Worm (Caenorhabditis elegans): ENCODE data around the gene C49F5.6.

The C49F5.6 gene

DNA sequence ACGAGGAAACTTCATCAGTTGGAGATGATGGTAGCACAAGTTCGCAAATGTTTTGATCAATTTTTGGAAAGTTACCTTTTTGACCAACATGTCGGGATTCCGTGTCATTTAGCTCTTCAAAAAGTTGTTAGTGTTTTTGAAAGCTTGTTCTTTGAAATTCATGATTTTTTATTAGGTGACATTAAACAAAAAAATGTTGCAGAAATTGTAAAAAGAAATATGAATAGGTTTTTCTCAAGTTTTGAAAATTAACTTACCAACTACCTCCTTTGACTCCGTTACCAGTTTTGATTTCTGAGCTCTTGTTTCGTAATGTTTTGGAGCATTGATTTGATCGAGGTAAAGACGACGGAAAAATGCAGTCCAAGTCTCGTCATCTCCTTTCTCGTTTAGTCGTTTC lies 36.0 kb upstream of the C49F5.6 start:
- TF ChIP-seq ama-1 (optimal IDR thresholded peaks at IDR 0.05) (no peak), ceh-14 (tag; optimal IDR thresholded peaks at IDR 0.05) (no peak)

DNA sequence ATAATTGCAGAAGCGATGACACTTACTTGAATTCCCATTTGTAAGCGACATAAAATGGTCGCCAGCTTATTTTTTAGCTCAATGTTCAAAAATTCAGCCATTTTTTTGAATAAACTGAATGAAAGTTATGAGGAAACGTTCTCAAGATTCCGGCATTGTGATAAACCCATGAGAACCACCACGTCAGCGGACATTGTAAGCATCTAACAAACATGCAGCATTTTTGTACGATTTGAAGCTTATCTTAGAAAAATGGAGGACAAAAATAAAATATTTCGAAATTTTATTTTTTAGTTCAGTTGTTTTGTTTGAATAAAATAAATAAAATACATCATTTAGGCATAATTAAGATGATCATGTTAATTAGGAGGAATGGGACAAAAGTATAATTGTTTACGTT lies 34.9 kb upstream of the C49F5.6 start, which contains the start of gene T08D10.4:
TSS of gene T08D10.4 (minus strand) at position 101 of the 400 bp plus-strand sequence.
- TF ChIP-seq hlh-30 (tag; optimal IDR thresholded peaks at IDR 0.05; ENCODE audit: insufficient read depth), result no peak
- no peak for TF ChIP-seq unc-42 (tag; optimal IDR thresholded peaks at IDR 0.05)
- TF ChIP-seq unc-3 (GFP tag; conservative IDR thresholded peaks at IDR 0.05), result no peak
- no peak for TF ChIP-seq unc-3 (tag; optimal IDR thresholded peaks at IDR 0.05)
- no peak for TF ChIP-seq C08G9.2 (tag; optimal IDR thresholded peaks at IDR 0.05)
- no peak for TF ChIP-seq lim-6 (tag; optimal IDR thresholded peaks at IDR 0.05)
- TF ChIP-seq ceh-14 (tag; optimal IDR thresholded peaks at IDR 0.05), result no peak
- TF ChIP-seq npax-4 (tag; optimal IDR thresholded peaks at IDR 0.05), result no peak
- TF ChIP-seq fax-1 (tag; optimal IDR thresholded peaks at IDR 0.05), result no peak
- no peak for TF ChIP-seq ceh-34 (tag; optimal IDR thresholded peaks at IDR 0.05)
- no peak for TF ChIP-seq nhr-232 (tag; optimal IDR thresholded peaks at IDR 0.05)
- no peak for TF ChIP-seq madf-2 (tag; optimal IDR thresholded peaks at IDR 0.05)
- TF ChIP-seq ceh-19 (GFP tag; optimal IDR thresholded peaks at IDR 0.05), result no peak
- no peak for TF ChIP-seq eyg-1 (tag; optimal IDR thresholded peaks at IDR 0.05)
- TF ChIP-seq T23F11.4 (GFP tag; optimal IDR thresholded peaks at IDR 0.05), result no peak
- no peak for TF ChIP-seq sox-4 (tag; optimal IDR thresholded peaks at IDR 0.05)
- TF ChIP-seq fkh-6 (tag; optimal IDR thresholded peaks at IDR 0.05), result no peak

DNA sequence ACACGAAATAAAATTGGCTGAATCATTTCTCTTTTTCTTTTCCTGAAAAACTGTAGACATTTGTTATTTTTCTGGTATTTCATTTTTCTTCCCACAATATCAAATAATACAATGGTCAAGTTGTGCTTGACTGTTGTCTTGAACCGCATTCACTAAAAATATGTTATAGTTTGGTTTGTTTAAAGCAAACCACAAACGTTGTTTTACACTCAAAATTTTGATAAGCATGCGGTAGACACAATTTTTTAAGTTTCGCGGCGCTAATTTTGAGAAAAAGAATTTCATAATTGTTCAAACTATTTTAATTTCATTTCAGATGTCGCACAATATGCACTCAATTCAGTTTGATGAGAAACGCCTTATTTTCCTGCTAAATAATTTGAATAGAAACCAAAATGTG lies 33.0 kb upstream of the C49F5.6 start, which contains the start of gene T08D10.3:
TSS of gene T08D10.3 (plus strand) at position 301 of the 400 bp plus-strand sequence.
- TF ChIP-seq unc-86 (tag; optimal IDR thresholded peaks at IDR 0.05), result no peak
- no peak for TF ChIP-seq mec-3 (tag; optimal IDR thresholded peaks at IDR 0.05; ENCODE audit: borderline replicate concordance)
- TF ChIP-seq ceh-22 (tag; optimal IDR thresholded peaks at IDR 0.05), result no peak
- TF ChIP-seq ceh-24 (tag; optimal IDR thresholded peaks at IDR 0.05), result no peak
- no peak for TF ChIP-seq ref-2 (tag; optimal IDR thresholded peaks at IDR 0.05)
- no peak for TF ChIP-seq pat-9 (tag; optimal IDR thresholded peaks at IDR 0.05)
- no peak for TF ChIP-seq fax-1 (tag; optimal IDR thresholded peaks at IDR 0.05)
- no peak for TF ChIP-seq zip-5 (tag; optimal IDR thresholded peaks at IDR 0.05)
- TF ChIP-seq sox-4 (tag; optimal IDR thresholded peaks at IDR 0.05), result no peak
- no peak for TF ChIP-seq ceh-31 (tag; optimal IDR thresholded peaks at IDR 0.05)
- TF ChIP-seq ceh-45 (GFP tag; IDR thresholded peaks at IDR 0.05), result no peak
- TF ChIP-seq K02D7.2 (tag; optimal IDR thresholded peaks at IDR 0.05), result no peak
- no peak for TF ChIP-seq ahr-1 (tag; optimal IDR thresholded peaks at IDR 0.05)
- no peak for TF ChIP-seq C38D4.7 (GFP tag; optimal IDR thresholded peaks at IDR 0.05)
- TF ChIP-seq fkh-6 (tag; optimal IDR thresholded peaks at IDR 0.05), result no peak
- no peak for TF ChIP-seq sox-2 (GFP tag; IDR thresholded peaks at IDR 0.05)
- no peak for TF ChIP-seq odd-2 (tag; optimal IDR thresholded peaks at IDR 0.05)
- TF ChIP-seq elt-4 (tag; optimal IDR thresholded peaks at IDR 0.05), result no peak

DNA sequence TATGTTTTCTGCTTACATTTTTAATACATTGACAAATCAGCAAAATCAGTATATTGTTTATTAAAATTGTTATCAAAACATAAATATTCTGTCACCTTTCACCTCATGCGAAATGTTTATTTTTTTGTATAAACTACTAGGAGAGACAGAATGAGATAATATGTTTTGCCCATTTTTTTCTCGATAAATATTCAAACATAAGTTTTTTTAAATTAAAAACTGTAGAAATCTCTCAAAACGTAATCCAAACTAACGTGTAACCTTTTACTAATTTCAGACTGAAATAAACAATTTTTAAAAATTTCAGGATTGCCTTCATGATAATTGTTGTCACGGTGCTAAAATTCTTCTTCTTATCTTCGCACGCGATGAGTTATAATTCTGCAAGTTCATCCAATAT lies 30.9 kb upstream of the C49F5.6 start, which contains the start of gene T08D10.5:
TSS of gene T08D10.5 (plus strand) at position 301 of the 400 bp plus-strand sequence.
- TF ChIP-seq pqm-1 (tag; optimal IDR thresholded peaks at IDR 0.05) (no peak), ceh-18 (tag; optimal IDR thresholded peaks at IDR 0.05) (no peak), K02D7.2 (tag; optimal IDR thresholded peaks at IDR 0.05) (no peak), pha-2 (tag; optimal IDR thresholded peaks at IDR 0.05) (no peak), ceh-30 (tag; optimal IDR thresholded peaks at IDR 0.05) (no peak), ref-2 (tag; optimal IDR thresholded peaks at IDR 0.05) (no peak), sox-4 (tag; optimal IDR thresholded peaks at IDR 0.05) (no peak), ceh-22 (tag; optimal IDR thresholded peaks at IDR 0.05) (no peak), Y22D7AL.16 (tag; optimal IDR thresholded peaks at IDR 0.05) (no peak), C08G9.2 (tag; optimal IDR thresholded peaks at IDR 0.05) (no peak), rnt-1 (tag; optimal IDR thresholded peaks at IDR 0.05) (no peak), ceh-14 (tag; optimal IDR thresholded peaks at IDR 0.05) (no peak), hlh-13 (GFP tag; optimal IDR thresholded peaks at IDR 0.05) (no peak), dmd-4 (tag; optimal IDR thresholded peaks at IDR 0.05; ENCODE audit: borderline replicate concordance) (no peak), elt-2 (tag; optimal IDR thresholded peaks at IDR 0.05) (no peak), nhr-11 (tag; optimal IDR thresholded peaks at IDR 0.05) (no peak), ama-1 (optimal IDR thresholded peaks at IDR 0.05) (no peak)

All from whole organism, late embryonic.